Worm (Caenorhabditis elegans) whole organism, young adult: ENCODE measurements around the gene C01C4.2.

ENCODE experiments used
- B0035.1 ChIP-seq: sonication (generic microtip); optimal IDR thresholded peaks from 2 replicates; lab custom pipeline; 2016; ENCODE audit warnings: missing genetic modification characterization, mild to moderate bottlenecking, missing compliant biosample characterization, missing genotype, missing genetic modification reagents
- C17E4.6 ChIP-seq: fragments of 200-800 bp; sonication (Bioruptor generic); IDR thresholded peaks from 2 replicates; pipeline ENCODE4 v1.3.6; 2022; ENCODE audit warnings: missing genetic modification reagents, missing genetic modification characterization, missing compliant biosample characterization
- F23B12.7 ChIP-seq: sonication (generic microtip); optimal IDR thresholded peaks from 2 replicates; lab custom pipeline; 2017; ENCODE audit warnings: missing genetic modification characterization, mild to moderate bottlenecking, missing compliant biosample characterization, antibody characterized with exemption, moderate library complexity; ENCODE audit not compliant: insufficient read depth
- F33H1.4 ChIP-seq: fragments of 200-800 bp; sonication (Bioruptor generic); IDR thresholded peaks from 2 replicates; pipeline ENCODE4 v1.3.6; 2022; ENCODE audit warnings: missing genetic modification reagents, missing genetic modification characterization, missing compliant biosample characterization
- F37B4.10 ChIP-seq: fragments of 200-800 bp; sonication (Bioruptor generic); IDR thresholded peaks from 2 replicates; pipeline ENCODE4 v1.3.6; 2022; ENCODE audit warnings: missing genetic modification characterization, missing compliant biosample characterization
- F49E8.2 ChIP-seq: sonication (generic microtip); optimal IDR thresholded peaks from 3 replicates; lab custom pipeline; 2017; ENCODE audit warnings: missing genetic modification characterization, mild to moderate bottlenecking, missing compliant biosample characterization, antibody characterized with exemption, moderate library complexity; ENCODE audit not compliant: insufficient read depth
- F55B11.4 ChIP-seq: sonication (generic microtip); optimal IDR thresholded peaks from 2 replicates; lab custom pipeline; 2016; ENCODE audit warnings: missing compliant biosample characterization, missing genetic modification characterization, borderline replicate concordance; ENCODE audit not compliant: insufficient read depth
- T07F8.4 ChIP-seq: sonication (generic microtip); optimal IDR thresholded peaks from 2 replicates; lab custom pipeline; 2016; ENCODE audit warnings: mild to moderate bottlenecking, missing genetic modification characterization, moderate library complexity, missing compliant biosample characterization
- T26A5.8 ChIP-seq: sonication (generic microtip); optimal IDR thresholded peaks from 2 replicates; lab custom pipeline; 2016; ENCODE audit warnings: missing genetic modification characterization, missing compliant biosample characterization
- Y56A3A.18 ChIP-seq: fragments of 200-800 bp; sonication (Bioruptor generic); IDR thresholded peaks from 2 replicates; pipeline ENCODE4 v1.3.6; 2022; ENCODE audit warnings: missing genetic modification reagents, missing genetic modification characterization, missing compliant biosample characterization
- Y95B8A.8 ChIP-seq: fragments of 200-800 bp; sonication (Bioruptor generic); IDR thresholded peaks from 2 replicates; pipeline ENCODE4 v1.3.6; 2022; ENCODE audit warnings: missing genetic modification reagents, missing genetic modification characterization, missing compliant biosample characterization
- ZK185.1 ChIP-seq: sonication (generic microtip); optimal IDR thresholded peaks from 2 replicates; lab custom pipeline; 2016; ENCODE audit warnings: mild to moderate bottlenecking, missing genetic modification characterization, missing compliant biosample characterization; ENCODE audit not compliant: poor library complexity, severe bottlenecking
- aptf-2 ChIP-seq: fragments of 200-800 bp; sonication (Bioruptor generic); conservative IDR thresholded peaks from 2 replicates; pipeline ENCODE4 v1.3.6; 2022; ENCODE audit warnings: missing genetic modification reagents, missing genetic modification characterization, missing compliant biosample characterization
- bed-1 ChIP-seq: fragments of 200-800 bp; sonication (Bioruptor generic); IDR thresholded peaks from 2 replicates; pipeline ENCODE4 v1.3.6; 2022; ENCODE audit warnings: missing genetic modification reagents, missing genetic modification characterization, missing compliant biosample characterization
- ceh-27 ChIP-seq: fragments of 200-800 bp; sonication (Bioruptor generic); optimal IDR thresholded peaks from 2 replicates; lab custom pipeline; 2018; ENCODE audit warnings: mild to moderate bottlenecking, missing genetic modification characterization, moderate library complexity, missing compliant biosample characterization
- ceh-79 ChIP-seq: sonication (generic microtip); optimal IDR thresholded peaks from 2 replicates; lab custom pipeline; 2017; ENCODE audit warnings: mild to moderate bottlenecking, missing genetic modification characterization, missing compliant biosample characterization
- dpl-1 ChIP-seq: fragments of 150-350 bp; optimal IDR thresholded peaks from 2 replicates; lab custom pipeline; 2014; ENCODE audit warnings: missing biosample characterization, missing genetic modification reagents, missing genetic modification characterization
- efl-1 ChIP-seq: fragments of 150-350 bp; optimal IDR thresholded peaks from 2 replicates; lab custom pipeline; 2014; ENCODE audit warnings: missing biosample characterization, missing genetic modification reagents, missing genetic modification characterization
- egl-44 ChIP-seq: fragments of 200-800 bp; sonication (Bioruptor generic); IDR thresholded peaks from 2 replicates; pipeline ENCODE4 v1.3.6; 2022; ENCODE audit warnings: missing genetic modification reagents, missing genetic modification characterization, missing compliant biosample characterization
- let-607 ChIP-seq, 2 experiments: fragments of 200-800 bp in 1 of 2; sonication (Bioruptor generic) in 1 of 2; sonication (generic microtip) in 1 of 2; optimal IDR thresholded peaks; 2 replicates each; lab custom pipeline; 2016 to 2018; ENCODE audit warnings: mild to moderate bottlenecking in 2 of 2, missing compliant biosample characterization in 2 of 2, missing genetic modification characterization in 2 of 2, moderate library complexity in 2 of 2, missing genotype in 1 of 2
- lin-40 ChIP-seq: sonication (generic microtip); optimal IDR thresholded peaks from 2 replicates; lab custom pipeline; 2016; ENCODE audit warnings: missing genetic modification characterization, mild to moderate bottlenecking, missing compliant biosample characterization, missing genotype, missing genetic modification reagents
- lsy-27 ChIP-seq: sonication (generic microtip); optimal IDR thresholded peaks from 2 replicates; lab custom pipeline; 2017; ENCODE audit warnings: missing genetic modification characterization, mild to moderate bottlenecking, missing compliant biosample characterization, antibody characterized with exemption, missing genotype, borderline replicate concordance; ENCODE audit not compliant: insufficient read depth
- madf-10 ChIP-seq: sonication (generic microtip); optimal IDR thresholded peaks from 2 replicates; lab custom pipeline; 2016; ENCODE audit warnings: mild to moderate bottlenecking, missing genetic modification characterization, missing compliant biosample characterization
- mel-28 ChIP-seq: sonication (generic microtip); optimal IDR thresholded peaks from 2 replicates; lab custom pipeline; 2016; ENCODE audit warnings: borderline replicate concordance, mild to moderate bottlenecking, missing genetic modification characterization, missing compliant biosample characterization
- mxl-1 ChIP-seq: sonication (generic microtip); optimal IDR thresholded peaks from 2 replicates; lab custom pipeline; 2016; ENCODE audit warnings: missing genetic modification characterization, missing compliant biosample characterization
- nhr-120 ChIP-seq: fragments of 200-800 bp; sonication (Bioruptor generic); IDR thresholded peaks from 2 replicates; pipeline ENCODE4 v1.3.6; 2022; ENCODE audit warnings: missing genetic modification characterization, missing compliant biosample characterization
- nhr-80 ChIP-seq: sonication (generic microtip); optimal IDR thresholded peaks from 2 replicates; lab custom pipeline; 2016; ENCODE audit warnings: missing genetic modification characterization, missing compliant biosample characterization
- sea-2 ChIP-seq: fragments of 200-800 bp; sonication (Bioruptor generic); IDR thresholded peaks from 2 replicates; pipeline ENCODE4 v1.3.6; 2022; ENCODE audit warnings: missing genetic modification characterization, missing compliant biosample characterization
- somi-1 ChIP-seq: fragments of 200-800 bp; sonication (Bioruptor generic); optimal IDR thresholded peaks from 2 replicates; lab custom pipeline; 2018; ENCODE audit warnings: mild to moderate bottlenecking, missing genetic modification characterization, missing compliant biosample characterization
- unc-62 ChIP-seq: fragments of 150-350 bp; optimal IDR thresholded peaks from 2 replicates; lab custom pipeline; 2014; ENCODE audit warnings: missing biosample characterization, missing genetic modification reagents, missing genetic modification characterization
- zfh-2 ChIP-seq: fragments of 200-800 bp; sonication (Bioruptor generic); conservative IDR thresholded peaks from 2 replicates; pipeline ENCODE4 v1.3.6; 2022; ENCODE audit warnings: missing genetic modification reagents, missing genetic modification characterization, missing compliant biosample characterization
- ztf-28 ChIP-seq: fragments of 200-800 bp; sonication (Bioruptor generic); IDR thresholded peaks from 2 replicates; pipeline ENCODE4 v1.3.6; 2022; ENCODE audit warnings: missing genetic modification reagents, missing genetic modification characterization, missing compliant biosample characterization

The C01C4.2 gene

DNA sequence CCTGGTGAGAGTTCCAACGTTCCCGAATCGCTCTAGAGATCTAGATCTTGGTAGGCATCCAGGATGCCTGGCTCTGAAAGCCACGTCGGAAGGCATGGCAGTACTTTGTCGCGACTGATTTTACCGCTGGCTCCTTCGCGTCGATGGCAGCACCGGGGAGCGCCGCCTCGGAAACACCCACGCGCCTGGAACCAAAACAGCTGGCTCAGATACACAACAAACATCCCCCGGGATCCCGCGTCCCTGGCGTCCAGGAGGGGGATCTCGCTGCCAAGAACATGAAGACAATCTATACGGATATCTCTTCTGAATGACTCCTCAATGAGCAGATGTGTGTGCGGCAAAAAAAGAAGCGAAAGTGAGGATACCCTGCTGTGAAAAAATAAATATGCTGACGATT, 18.4 kb downstream of the C01C4.2 start:
- TF ChIP-seq ZK185.1 (tag; lab: Kevin White, UChicago) (no peak), F33H1.4 (GFP tag; lab: Robert Waterston, UW) (no peak), nhr-120 (GFP tag; lab: Robert Waterston, UW) (no peak), C17E4.6 (no peak), mxl-1 (no peak), lin-40 (tag; lab: Kevin White, UChicago) (no peak), nhr-80 (no peak), aptf-2 (GFP tag; lab: Robert Waterston, UW) (no peak)
- TF ChIP-seq, all 124 proteins: peak for 0

DNA sequence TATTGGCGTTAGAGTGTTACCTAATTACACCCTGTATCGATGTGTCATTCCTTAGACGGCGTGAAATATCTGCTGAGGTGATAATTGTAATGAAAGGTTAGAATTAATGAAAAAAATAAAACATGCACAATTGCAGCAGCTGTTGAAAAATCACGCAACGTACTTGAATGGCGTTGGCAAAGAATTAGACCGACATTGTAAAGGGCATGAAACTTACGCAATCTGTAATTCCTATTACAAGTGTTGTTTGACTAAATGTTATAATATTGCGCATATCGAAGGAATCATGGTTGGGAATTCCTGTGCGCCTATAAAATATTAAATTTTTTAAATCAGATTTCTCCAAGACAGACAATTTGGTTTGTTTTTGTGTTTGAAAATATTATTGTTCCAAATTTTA, 18.8 kb downstream of the C01C4.2 start, which contains the start of gene tag-18:
Gene tag-18, minus strand, starts transcription at position 305 of the 400 bp plus-strand sequence.
- TF ChIP-seq F33H1.4 (GFP tag; lab: Robert Waterston, UW), result no peak
- TF ChIP-seq ceh-79 (tag; lab: Kevin White, UChicago), result no peak

DNA sequence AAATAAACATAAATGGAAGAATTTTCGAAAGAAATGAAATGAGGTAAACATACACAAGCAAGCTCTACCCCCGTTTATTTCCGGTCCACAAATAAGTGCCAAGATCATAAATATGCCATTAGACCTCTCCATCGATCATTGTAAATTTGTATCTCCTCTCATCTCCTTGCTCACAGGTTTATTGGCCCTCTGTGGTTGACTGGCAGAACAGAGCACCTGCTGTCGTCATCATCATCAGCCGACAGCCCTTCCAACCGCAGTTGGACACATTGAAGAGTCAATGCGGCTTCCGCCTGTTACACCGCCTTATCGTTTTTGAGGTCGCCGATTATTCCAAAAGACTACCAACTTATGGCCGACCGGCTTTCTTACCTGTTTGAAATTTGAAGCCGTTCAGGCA, 23.7 kb downstream of the C01C4.2 start:
- TF ChIP-seq efl-1 (GFP tag; lab: Kevin White, UChicago), result no peak
- no peak for TF ChIP-seq somi-1 (GFP tag; lab: Kevin White, UChicago)
- TF ChIP-seq T07F8.4 (tag; lab: Kevin White, UChicago), result no peak
- no peak for TF ChIP-seq bed-1 (GFP tag; lab: Robert Waterston, UW)
- no peak for TF ChIP-seq F23B12.7 (tag; lab: Kevin White, UChicago)
- no peak for TF ChIP-seq Y56A3A.18 (GFP tag; lab: Robert Waterston, UW)

DNA sequence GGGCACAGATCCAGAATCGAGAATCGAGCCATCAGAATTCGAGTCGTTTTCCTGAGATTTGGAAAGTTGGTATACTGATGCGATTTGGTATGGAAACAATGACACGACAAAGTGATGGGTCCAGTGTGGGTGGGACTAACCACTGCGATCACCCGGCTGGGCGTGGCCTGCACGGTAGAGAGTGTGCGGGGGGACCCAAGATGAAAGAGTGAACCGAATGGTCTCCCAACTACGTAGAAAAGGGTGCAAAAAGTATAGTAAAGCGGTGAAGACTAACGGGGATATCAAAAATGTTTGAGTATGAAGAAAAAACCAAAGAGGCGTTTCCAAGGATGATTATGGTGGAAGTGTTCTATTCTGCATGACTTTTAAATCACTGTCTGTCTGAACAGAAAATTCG, 27.3 kb downstream of the C01C4.2 start, which contains the start of gene fkh-2:
Gene fkh-2, minus strand, starts transcription at position 101 of the 400 bp plus-strand sequence.
- TF ChIP-seq F55B11.4 (tag; lab: Kevin White, UChicago), result no peak
- no peak for TF ChIP-seq lsy-27 (tag; lab: Kevin White, UChicago)
- no peak for TF ChIP-seq F49E8.2 (tag; lab: Kevin White, UChicago)
- no peak for TF ChIP-seq dpl-1 (GFP tag; lab: Kevin White, UChicago)
- TF ChIP-seq Y95B8A.8 (GFP tag; lab: Robert Waterston, UW), result no peak
- TF ChIP-seq ztf-28 (GFP tag; lab: Robert Waterston, UW), result no peak
- no peak for TF ChIP-seq zfh-2 (GFP tag; lab: Robert Waterston, UW)
- no peak for TF ChIP-seq egl-44 (GFP tag; lab: Robert Waterston, UW)
- TF ChIP-seq ceh-27, result no peak

DNA sequence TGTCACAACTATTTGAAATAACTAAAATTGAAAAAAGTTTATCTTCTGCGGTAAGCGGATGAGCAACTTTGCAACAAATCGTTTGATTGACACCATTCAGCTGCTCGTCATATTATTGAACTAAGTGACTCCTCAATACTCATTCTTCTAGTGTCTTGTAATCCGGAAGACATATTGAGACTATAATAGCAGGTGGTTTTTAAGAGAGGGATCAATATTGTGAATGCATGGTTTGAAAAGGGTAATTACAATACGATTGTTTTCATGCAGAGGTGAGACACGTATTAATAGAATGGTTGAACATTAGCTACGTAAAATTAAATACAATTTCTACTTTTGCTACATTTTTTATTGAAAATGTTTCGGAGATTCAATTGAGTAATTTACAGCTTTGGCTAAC, 28.3 kb downstream of the C01C4.2 start:
- TF ChIP-seq sea-2 (GFP tag; lab: Robert Waterston, UW) (no peak), unc-62 (GFP tag; lab: Kevin White, UChicago) (no peak), madf-10 (no peak), T26A5.8 (tag; lab: Kevin White, UChicago) (no peak), mel-28 (tag; lab: Kevin White, UChicago) (no peak), let-607 (tag; optimal IDR thresholded peaks at IDR 0.05; lab: Kevin White, UChicago) (no peak)

DNA sequence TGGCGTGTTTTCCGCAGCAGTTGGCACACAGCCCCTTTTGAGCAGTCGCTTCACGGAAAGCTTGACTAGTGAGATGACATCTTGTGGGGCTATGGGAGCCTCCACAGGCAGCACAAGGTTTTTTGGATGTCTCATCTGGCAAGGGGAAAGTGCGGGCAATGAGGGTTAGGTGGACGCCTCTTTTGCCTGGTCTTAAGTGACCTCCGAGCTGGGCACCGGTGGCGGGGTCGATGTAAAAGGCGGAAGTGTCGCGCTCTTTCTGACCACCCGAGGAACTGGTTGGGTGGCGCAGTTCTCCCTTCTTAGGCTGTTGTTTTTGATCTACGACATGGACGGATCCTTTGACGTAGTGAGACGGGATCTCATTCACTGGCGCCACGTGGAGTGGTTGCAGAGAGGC, 36.5 kb downstream of the C01C4.2 start:
- TF ChIP-seq F37B4.10 (GFP tag; lab: Robert Waterston, UW), result no peak
- peak; percentile 67 for TF ChIP-seq zfh-2 (GFP tag; lab: Robert Waterston, UW)
- no peak for TF ChIP-seq B0035.1 (tag; lab: Kevin White, UChicago)
